Fruit fly (Drosophila melanogaster) whole organism, wandering third instar larva: ENCODE results near the gene CG3436.

Experiments used
- Abd-B ChIP-seq: fragments of >200 bp; optimal IDR thresholded peaks from 2 replicates; lab custom pipeline; 2017; ENCODE audit warnings: missing biosample characterization, missing genetic modification characterization
- CG32264 ChIP-seq: fragments of 200-800 bp; sonication (Bioruptor generic); optimal IDR thresholded peaks from 2 replicates; lab custom pipeline; 2016; ENCODE audit warnings: missing biosample characterization, missing genetic modification characterization
- CG9705 ChIP-seq: fragments of 200-800 bp; sonication (Bioruptor generic); optimal IDR thresholded peaks from 2 replicates; lab custom pipeline; 2018; ENCODE audit warnings: missing biosample characterization, mild to moderate bottlenecking, missing genetic modification characterization
- CrebA ChIP-seq: fragments of 200-800 bp; sonication (Bioruptor generic); optimal IDR thresholded peaks from 2 replicates; lab custom pipeline; 2016; ENCODE audit warnings: missing biosample characterization, mild to moderate bottlenecking, missing genetic modification characterization, borderline replicate concordance
- Dfd ChIP-seq: fragments of >200 bp; optimal IDR thresholded peaks from 2 replicates; lab custom pipeline; 2017; ENCODE audit warnings: missing biosample characterization, missing genetic modification characterization
- Dif ChIP-seq: fragments of 200-275, 200-300 bp; sonication (Bioruptor generic); optimal IDR thresholded peaks from 2 replicates; lab custom pipeline; 2018; ENCODE audit warnings: missing biosample characterization, missing genetic modification characterization; ENCODE audit not compliant: partially characterized antibody
- GATAd ChIP-seq: sonication (Bioruptor generic); optimal IDR thresholded peaks from 2 replicates; lab custom pipeline; 2016; ENCODE audit warnings: missing biosample characterization, missing genetic modification characterization
- HLH106 ChIP-seq: fragments of 200-800 bp; optimal IDR thresholded peaks from 3 replicates; lab custom pipeline; 2019; ENCODE audit warnings: missing biosample characterization, mild to moderate bottlenecking, missing genetic modification characterization, moderate library complexity
- Hnf4 ChIP-seq: fragments of 200-800 bp; sonication (Bioruptor generic); optimal IDR thresholded peaks from 2 replicates; lab custom pipeline; 2016; ENCODE audit warnings: missing biosample characterization, mild to moderate bottlenecking, missing genetic modification characterization
- Hr78 ChIP-seq: fragments of >200 bp; optimal IDR thresholded peaks from 2 replicates; lab custom pipeline; 2017; ENCODE audit warnings: missing biosample characterization, missing genetic modification characterization
- Hr83 ChIP-seq: fragments of 200-300 bp; sonication (Bioruptor generic); optimal IDR thresholded peaks from 2 replicates; lab custom pipeline; 2016; ENCODE audit warnings: missing biosample characterization, mild to moderate bottlenecking, missing genetic modification characterization, moderate library complexity; ENCODE audit not compliant: poor library complexity, severe bottlenecking
- Jra ChIP-seq: sonication (Bioruptor generic); optimal IDR thresholded peaks from 2 replicates; lab custom pipeline; 2016; ENCODE audit warnings: missing biosample characterization, missing genetic modification characterization
- N ChIP-seq: fragments of >200 bp; optimal IDR thresholded peaks from 2 replicates; lab custom pipeline; 2018; ENCODE audit warnings: missing biosample characterization, missing external identifiers, missing genetic modification characterization
- OdsH ChIP-seq: fragments of 200-800 bp; sonication (Bioruptor generic); optimal IDR thresholded peaks from 2 replicates; lab custom pipeline; 2016; ENCODE audit warnings: missing biosample characterization, mild to moderate bottlenecking, missing genetic modification characterization
- Rel ChIP-seq, 2 experiments: fragments of 200-800 bp; sonication (Bioruptor generic) in 1 of 2; optimal IDR thresholded peaks; 2 replicates in 1 of 2; 3 replicates in 1 of 2; lab custom pipeline; 2016 to 2019; ENCODE audit warnings: mild to moderate bottlenecking in 2 of 2, missing biosample characterization in 2 of 2, missing genetic modification characterization in 2 of 2, moderate library complexity in 1 of 2
- Sp1 ChIP-seq: fragments of 200-800 bp; sonication (Bioruptor generic); optimal IDR thresholded peaks from 3 replicates; lab custom pipeline; 2019; ENCODE audit warnings: missing biosample characterization, mild to moderate bottlenecking, missing genetic modification characterization, moderate library complexity
- Vsx2 ChIP-seq: fragments of 200-300, 225-300 bp; sonication (Bioruptor generic); optimal IDR thresholded peaks from 2 replicates; lab custom pipeline; 2018; ENCODE audit warnings: missing biosample characterization, missing genetic modification characterization; ENCODE audit not compliant: partially characterized antibody
- br ChIP-seq: fragments of 200-800 bp; sonication (Bioruptor generic); optimal IDR thresholded peaks from 2 replicates; lab custom pipeline; 2016; ENCODE audit warnings: missing biosample characterization, missing genetic modification characterization
- brk ChIP-seq: fragments of 200-800 bp; sonication (Bioruptor generic); optimal IDR thresholded peaks from 2 replicates; lab custom pipeline; 2016; ENCODE audit warnings: missing biosample characterization, mild to moderate bottlenecking, missing genetic modification characterization
- dl ChIP-seq, 2 experiments: fragments of 175-275, 200-275 bp in 1 of 2; fragments of 200-275 bp in 1 of 2; sonication (Bioruptor generic); optimal IDR thresholded peaks; lab custom pipeline; 2018; ENCODE audit warnings: mild to moderate bottlenecking in 2 of 2, missing biosample characterization in 2 of 2, missing genetic modification characterization in 2 of 2, moderate library complexity in 2 of 2; ENCODE audit not compliant: partially characterized antibody in 2 of 2, insufficient read depth in 1 of 2
- dsf ChIP-seq: sonication (Bioruptor generic); optimal IDR thresholded peaks from 2 replicates; lab custom pipeline; 2016; ENCODE audit warnings: missing biosample characterization, missing genetic modification characterization, borderline replicate concordance
- ey ChIP-seq: fragments of 200-800 bp; sonication (Bioruptor generic); optimal IDR thresholded peaks from 2 replicates; lab custom pipeline; 2016; ENCODE audit warnings: missing biosample characterization, missing genetic modification characterization
- foxo ChIP-seq, 2 experiments: fragments of 200-800 bp; sonication (Bioruptor generic); optimal IDR thresholded peaks; 2 replicates in 1 of 2; 3 replicates in 1 of 2; lab custom pipeline; 2016 to 2017; ENCODE audit warnings: missing biosample characterization in 2 of 2, missing genetic modification characterization in 2 of 2
- fru ChIP-seq: fragments of 200-800 bp; sonication (Bioruptor generic); optimal IDR thresholded peaks from 3 replicates; lab custom pipeline; 2016; ENCODE audit warnings: missing biosample characterization, mild to moderate bottlenecking, missing genetic modification characterization
- h ChIP-seq: fragments of 200-800 bp; sonication (Bioruptor generic); optimal IDR thresholded peaks from 3 replicates; lab custom pipeline; 2016; ENCODE audit warnings: missing biosample characterization, mild to moderate bottlenecking, missing genetic modification characterization
- jim ChIP-seq: fragments of 175-275, 200-325 bp; sonication (Bioruptor generic); optimal IDR thresholded peaks from 2 replicates; lab custom pipeline; 2016; ENCODE audit warnings: missing biosample characterization, mild to moderate bottlenecking, missing genetic modification characterization
- lola ChIP-seq: fragments of >200 bp; optimal IDR thresholded peaks from 2 replicates; lab custom pipeline; 2017; ENCODE audit warnings: missing biosample characterization, missing genetic modification characterization
- pan ChIP-seq: fragments of >200 bp; optimal IDR thresholded peaks from 2 replicates; lab custom pipeline; 2017
- psq ChIP-seq: fragments of 200-800 bp; sonication (Bioruptor generic); optimal IDR thresholded peaks from 3 replicates; lab custom pipeline; 2017; ENCODE audit warnings: missing biosample characterization, mild to moderate bottlenecking, missing genetic modification characterization, moderate library complexity
- rgr ChIP-seq: fragments of 200-800 bp; sonication (Bioruptor generic); optimal IDR thresholded peaks from 3 replicates; lab custom pipeline; 2016; ENCODE audit warnings: missing biosample characterization, mild to moderate bottlenecking, missing genetic modification characterization
- sage ChIP-seq: fragments of 200-800 bp; sonication (Bioruptor generic); optimal IDR thresholded peaks from 2 replicates; lab custom pipeline; 2016; ENCODE audit warnings: missing biosample characterization, mild to moderate bottlenecking, missing genetic modification characterization
- sv ChIP-seq: fragments of 200-800 bp; sonication (Bioruptor generic); optimal IDR thresholded peaks from 3 replicates; lab custom pipeline; 2016; ENCODE audit warnings: missing biosample characterization, missing genetic modification characterization
- tai ChIP-seq: sonication (Bioruptor generic); optimal IDR thresholded peaks from 2 replicates; lab custom pipeline; 2016; ENCODE audit warnings: missing biosample characterization, missing genetic modification characterization

Gene CG3436

DNA sequence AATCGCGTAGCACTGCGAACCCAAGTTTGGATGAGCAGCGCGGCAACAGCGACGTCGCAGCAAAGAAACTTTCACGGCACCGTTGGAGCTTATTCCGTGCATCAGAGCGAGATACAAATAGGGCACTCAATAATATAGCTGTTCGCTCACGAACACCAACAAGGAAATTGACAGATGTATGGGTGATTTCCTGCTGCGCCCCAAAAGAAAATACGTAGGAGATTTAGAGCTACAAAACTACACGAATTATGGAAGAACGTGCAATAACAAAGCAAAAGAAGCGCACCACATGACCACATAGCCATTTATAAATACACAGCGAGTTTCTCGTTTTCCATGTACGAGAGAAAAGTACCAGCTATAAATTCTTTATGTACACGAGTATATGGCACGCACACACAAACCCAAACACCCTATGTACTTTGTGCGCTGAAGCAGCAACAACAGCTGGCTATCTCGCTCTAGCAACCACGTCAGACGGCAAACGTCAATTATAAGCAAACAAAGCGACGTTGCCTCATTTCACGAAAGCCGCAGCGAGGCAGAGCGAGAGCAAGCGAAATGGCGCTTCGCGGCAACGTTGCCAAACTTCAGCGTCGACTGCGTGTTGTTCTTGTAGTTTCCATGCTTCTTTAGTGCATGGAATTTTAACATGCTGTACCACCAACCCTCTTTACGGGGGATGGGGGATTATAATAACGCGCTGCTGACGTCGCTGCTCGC lies 5.8 kb downstream of the CG3436 start:
- TF ChIP-seq GATAd (GFP tag; lab: Kevin White, UChicago) (no peak), Hr78 (GFP tag; lab: Kevin White, UChicago) (no peak), psq (GFP tag; lab: Kevin White, UChicago) (peak; percentile 54), sage (GFP tag; lab: Kevin White, UChicago) (peak; percentile 67), dl (GFP tag; optimal IDR thresholded peaks at IDR 0.05; lab: Kevin White, UChicago; ENCODE audit: insufficient read depth in 1 of 2, partially characterized antibody in 2 of 2) (peak in 1 of 2 experiments; percentile 50), Hr83 (GFP tag; lab: Kevin White, UChicago) (peak; percentile 61), fru (GFP tag; lab: Kevin White, UChicago) (peak; percentile 43), CrebA (GFP tag; lab: Kevin White, UChicago) (peak; percentile 90), h (peak; percentile 61), HLH106 (tag; lab: Kevin White, UChicago) (no peak), tai (GFP tag; lab: Kevin White, UChicago) (peak; percentile 71), br (peak; percentile 53), Vsx2 (GFP tag; lab: Kevin White, UChicago) (peak; percentile 47), OdsH (GFP tag; lab: Kevin White, UChicago) (peak; percentile 22), Hnf4 (peak; percentile 74), Abd-B (peak; percentile 20), ey (GFP tag; lab: Kevin White, UChicago) (no peak), rgr (GFP tag; lab: Kevin White, UChicago) (peak; percentile 1), sv (GFP tag; lab: Kevin White, UChicago) (peak; percentile 28), foxo (GFP tag; optimal IDR thresholded peaks at IDR 0.05; lab: Kevin White, UChicago) (peak; percentile 17 to 75), brk (peak; percentile 87), CG9705 (no peak), Sp1 (GFP tag; lab: Kevin White, UChicago) (peak; percentile 73), Dif (GFP tag; lab: Kevin White, UChicago) (peak; percentile 68), CG32264 (peak; percentile 51), lola (GFP tag; lab: Kevin White, UChicago) (no peak), jim (no peak), Jra (GFP tag; lab: Kevin White, UChicago) (peak; percentile 83), Dfd (GFP tag; lab: Kevin White, UChicago) (no peak), N (GFP tag; lab: Kevin White, UChicago) (peak; percentile 86), Rel (GFP tag; optimal IDR thresholded peaks at IDR 0.05; lab: Kevin White, UChicago) (peak; percentile 48), Rel (tag; optimal IDR thresholded peaks at IDR 0.05; lab: Kevin White, UChicago) (peak; percentile 71)

DNA sequence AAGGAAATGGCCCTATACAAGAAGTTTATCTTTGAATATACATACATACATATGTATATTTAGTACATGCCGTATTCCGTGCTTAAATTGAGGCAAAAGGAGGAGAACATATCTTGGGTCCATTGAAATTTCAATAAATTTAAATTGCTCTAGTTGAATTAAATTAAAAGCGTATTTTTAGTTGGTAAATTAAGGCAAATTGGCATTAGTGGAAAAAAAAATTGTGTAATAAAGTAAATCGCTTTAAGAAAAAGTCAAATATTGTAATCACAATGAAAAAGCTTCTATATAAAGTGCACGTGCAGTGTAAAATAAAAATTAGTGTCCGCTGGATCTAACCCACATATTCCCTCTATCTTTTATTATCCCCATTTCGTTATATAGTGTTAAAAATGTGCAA lies 6.4 kb downstream of the CG3436 start:
- TF ChIP-seq Hr83 (GFP tag; lab: Kevin White, UChicago) (no peak), sage (GFP tag; lab: Kevin White, UChicago) (peak; percentile 42)

DNA sequence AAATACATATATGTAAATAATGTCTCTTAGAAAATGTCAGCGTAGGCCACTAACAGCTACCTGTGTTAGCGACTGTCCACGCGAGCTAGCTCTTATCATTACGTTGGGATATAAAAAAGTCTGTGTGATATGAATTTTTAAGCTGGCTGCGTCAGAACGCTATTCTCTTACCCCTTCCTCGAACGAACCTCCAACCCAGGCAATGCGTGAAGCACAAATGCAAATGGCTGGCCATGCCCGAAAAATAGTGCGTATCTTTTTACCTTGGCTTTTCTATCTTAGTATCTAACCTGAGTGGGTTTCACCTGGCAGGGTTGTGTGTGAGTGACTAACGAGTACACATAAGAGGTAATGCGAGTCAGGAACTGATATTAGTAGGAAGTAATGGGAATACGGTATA lies 7.4 kb downstream of the CG3436 start:
- TF ChIP-seq jim: no peak
- no peak for TF ChIP-seq GATAd (GFP tag; lab: Kevin White, UChicago)
- no peak for TF ChIP-seq dsf (GFP tag; lab: Kevin White, UChicago)
- no peak for TF ChIP-seq h
- no peak for TF ChIP-seq Hr83 (GFP tag; lab: Kevin White, UChicago)
- no peak for TF ChIP-seq brk
- TF ChIP-seq pan (lab: Kevin White, UChicago): no peak
- no peak for TF ChIP-seq Dif (GFP tag; lab: Kevin White, UChicago)
- TF ChIP-seq N (GFP tag; lab: Kevin White, UChicago): no peak
- TF ChIP-seq Rel (GFP tag; optimal IDR thresholded peaks at IDR 0.05; lab: Kevin White, UChicago): no peak
- TF ChIP-seq Rel (tag; optimal IDR thresholded peaks at IDR 0.05; lab: Kevin White, UChicago): no peak
